Worm (Caenorhabditis elegans) whole organism, L1 larva: ENCODE measurements around the gene F36F12.2.
A peak's percentile ranks its signal among the peaks of the same experiment; 100 is the strongest.

Experiments
- C34B4.2 ChIP-seq: sonication (generic microtip); optimal IDR thresholded peaks from 2 replicates; lab custom pipeline; 2017; ENCODE audit warnings: mild to moderate bottlenecking, missing genetic modification characterization, missing compliant biosample characterization
- F16B12.6 ChIP-seq: fragments of 150-350 bp; optimal IDR thresholded peaks from 2 replicates; lab custom pipeline; 2014; ENCODE audit warnings: missing biosample characterization, missing genetic modification characterization
- Y116A8C.19 ChIP-seq: sonication (generic microtip); optimal IDR thresholded peaks from 2 replicates; lab custom pipeline; 2016; ENCODE audit warnings: missing compliant biosample characterization, missing genetic modification characterization, borderline replicate concordance
- alr-1 ChIP-seq: fragments of 200-800 bp; sonication (Bioruptor generic); optimal IDR thresholded peaks from 2 replicates; lab custom pipeline; 2018; ENCODE audit warnings: borderline replicate concordance, mild to moderate bottlenecking, missing genetic modification characterization, missing compliant biosample characterization
- ceh-82 ChIP-seq, 3 experiments: fragments of 150-350 bp in 1 of 3; sonication (generic microtip) in 2 of 3; optimal IDR thresholded peaks; 2 replicates each; lab custom pipeline; 2014 to 2017; ENCODE audit warnings: missing biosample characterization in 3 of 3, missing genetic modification characterization in 3 of 3
- dpl-1 ChIP-seq, 3 experiments: fragments of 150-350 bp in 2 of 3; sonication (generic microtip) in 1 of 3; optimal IDR thresholded peaks; 2 replicates each; lab custom pipeline; 2014 to 2017; ENCODE audit warnings: missing biosample characterization in 3 of 3, missing genetic modification characterization in 3 of 3, missing genetic modification reagents in 3 of 3
- dsc-1 ChIP-seq: sonication (generic microtip); optimal IDR thresholded peaks from 2 replicates; lab custom pipeline; 2016; ENCODE audit warnings: mild to moderate bottlenecking, missing genetic modification characterization, missing compliant biosample characterization
- efl-1 ChIP-seq, 4 experiments: fragments of 150-350 bp; optimal IDR thresholded peaks in 3 of 4; peaks in 1 of 4; 1 replicate in 1 of 4; 2 replicates in 3 of 4; lab custom pipeline; 2014; ENCODE audit warnings: missing biosample characterization in 2 of 4, missing genetic modification characterization in 2 of 4, missing genetic modification reagents in 2 of 4
- efl-3 ChIP-seq: fragments of 200-800 bp; sonication (Bioruptor generic); optimal IDR thresholded peaks from 2 replicates; lab custom pipeline; 2018; ENCODE audit warnings: mild to moderate bottlenecking, missing genetic modification characterization, missing compliant biosample characterization
- egl-13 ChIP-seq: sonication (generic microtip); optimal IDR thresholded peaks from 2 replicates; lab custom pipeline; 2016; ENCODE audit warnings: missing genotype, missing genetic modification reagents, missing genetic modification characterization, missing compliant biosample characterization
- egl-27 ChIP-seq, 2 experiments: fragments of 150-350 bp in 1 of 2; sonication (generic microtip); optimal IDR thresholded peaks; 3 replicates each; lab custom pipeline; 2017 to 2018; ENCODE audit warnings: missing biosample characterization in 2 of 2, missing genetic modification characterization in 2 of 2, missing genetic modification reagents in 2 of 2
- elt-2 ChIP-seq: sonication (generic microtip); optimal IDR thresholded peaks from 2 replicates; lab custom pipeline; 2016; ENCODE audit warnings: missing genetic modification characterization, mild to moderate bottlenecking, inconsistent platforms, missing compliant biosample characterization, missing genetic modification reagents
- ets-5 ChIP-seq: fragments of 200-800 bp; sonication (Bioruptor generic); IDR thresholded peaks from 2 replicates; pipeline ENCODE4 v1.3.6; 2022; ENCODE audit warnings: missing genetic modification characterization, missing compliant biosample characterization
- fkh-10 ChIP-seq: sonication (generic microtip); optimal IDR thresholded peaks from 2 replicates; lab custom pipeline; 2017; ENCODE audit warnings: missing biosample characterization, missing genetic modification reagents, missing genetic modification characterization
- fkh-8 ChIP-seq: sonication (generic microtip); optimal IDR thresholded peaks from 2 replicates; lab custom pipeline; 2016; ENCODE audit warnings: mild to moderate bottlenecking, missing genetic modification characterization, missing compliant biosample characterization
- grh-1 ChIP-seq: fragments of 200-800 bp; sonication (Bioruptor generic); IDR thresholded peaks from 2 replicates; pipeline ENCODE4 v1.3.6; 2022; ENCODE audit warnings: missing genetic modification reagents, missing genetic modification characterization, missing compliant biosample characterization
- hlh-17 ChIP-seq: fragments of 200-800 bp; sonication (Bioruptor generic); optimal IDR thresholded peaks from 2 replicates; lab custom pipeline; 2018; ENCODE audit warnings: missing genetic modification characterization, mild to moderate bottlenecking, missing compliant biosample characterization, moderate library complexity, borderline replicate concordance
- hlh-4 ChIP-seq: sonication (generic microtip); optimal IDR thresholded peaks from 2 replicates; lab custom pipeline; 2016; ENCODE audit warnings: mild to moderate bottlenecking, missing genetic modification characterization, missing compliant biosample characterization
- hpl-2 ChIP-seq: fragments of 150-350 bp; optimal IDR thresholded peaks from 2 replicates; lab custom pipeline; 2014; ENCODE audit warnings: missing biosample characterization, missing genetic modification reagents, missing genetic modification characterization
- irx-1 ChIP-seq: sonication (generic microtip); optimal IDR thresholded peaks from 2 replicates; lab custom pipeline; 2016; ENCODE audit warnings: missing genetic modification characterization, missing compliant biosample characterization
- jun-1 ChIP-seq: fragments of 150-350 bp; optimal IDR thresholded peaks from 2 replicates; lab custom pipeline; 2014; ENCODE audit warnings: missing biosample characterization, missing genetic modification reagents, missing genetic modification characterization
- lin-14 ChIP-seq: fragments of 200-800 bp; sonication (Bioruptor generic); optimal IDR thresholded peaks from 2 replicates; lab custom pipeline; 2018; ENCODE audit warnings: mild to moderate bottlenecking, missing genetic modification characterization, moderate library complexity, missing compliant biosample characterization
- lin-39 ChIP-seq: fragments of 150-350 bp; optimal IDR thresholded peaks from 2 replicates; lab custom pipeline; 2014; ENCODE audit warnings: missing biosample characterization, missing genetic modification reagents, missing genetic modification characterization
- lsy-2 ChIP-seq, 2 experiments: fragments of 150-350 bp; optimal IDR thresholded peaks; 2 replicates each; lab custom pipeline; 2014; ENCODE audit warnings: missing biosample characterization in 2 of 2, missing genetic modification characterization in 2 of 2
- mdl-1 ChIP-seq, 2 experiments: fragments of 150-350 bp; optimal IDR thresholded peaks; 2 replicates each; lab custom pipeline; 2014 to 2017; ENCODE audit warnings: missing biosample characterization in 2 of 2, missing genetic modification characterization in 2 of 2, inconsistent platforms in 1 of 2
- nhr-11 ChIP-seq: fragments of 150-350 bp; optimal IDR thresholded peaks from 2 replicates; lab custom pipeline; 2014; ENCODE audit warnings: missing biosample characterization, missing genetic modification characterization
- nhr-12 ChIP-seq: sonication (generic microtip); optimal IDR thresholded peaks from 2 replicates; lab custom pipeline; 2017; ENCODE audit warnings: missing biosample characterization, missing genetic modification characterization
- nhr-19 ChIP-seq: fragments of 200-800 bp; sonication (Bioruptor generic); conservative IDR thresholded peaks from 2 replicates; pipeline ENCODE4 v1.3.6; 2022; ENCODE audit warnings: missing genetic modification characterization, missing compliant biosample characterization
- nhr-237 ChIP-seq: fragments of 150-350 bp; optimal IDR thresholded peaks from 2 replicates; lab custom pipeline; 2014; ENCODE audit warnings: missing biosample characterization, missing genetic modification characterization
- nhr-28 ChIP-seq: fragments of 150-350 bp; optimal IDR thresholded peaks from 2 replicates; lab custom pipeline; 2014; ENCODE audit warnings: missing biosample characterization, missing genetic modification characterization
- nhr-47 ChIP-seq: sonication (generic microtip); optimal IDR thresholded peaks from 2 replicates; lab custom pipeline; 2016; ENCODE audit warnings: mild to moderate bottlenecking, missing genetic modification characterization, moderate library complexity, missing compliant biosample characterization
- nhr-71 ChIP-seq: sonication (generic microtip); optimal IDR thresholded peaks from 2 replicates; lab custom pipeline; 2016; ENCODE audit warnings: mild to moderate bottlenecking, missing genetic modification characterization, moderate library complexity, missing compliant biosample characterization
- nhr-76 ChIP-seq: sonication (generic microtip); optimal IDR thresholded peaks from 2 replicates; lab custom pipeline; 2017; ENCODE audit warnings: missing biosample characterization, missing genetic modification characterization
- nhr-77 ChIP-seq: fragments of 150-350 bp; optimal IDR thresholded peaks from 2 replicates; lab custom pipeline; 2014; ENCODE audit warnings: missing biosample characterization, missing genetic modification characterization
- nhr-85 ChIP-seq: sonication (generic microtip); peaks from one replicate; lab custom pipeline; 2016; ENCODE audit warnings: missing genetic modification characterization, inconsistent platforms, missing compliant biosample characterization
- nhr-90 ChIP-seq: sonication (generic microtip); optimal IDR thresholded peaks from 2 replicates; lab custom pipeline; 2016; ENCODE audit warnings: mild to moderate bottlenecking, missing genetic modification characterization, missing compliant biosample characterization; ENCODE audit not compliant: poor library complexity
- rnt-1 ChIP-seq: sonication (generic microtip); optimal IDR thresholded peaks from 2 replicates; lab custom pipeline; 2016; ENCODE audit warnings: mild to moderate bottlenecking, missing genetic modification characterization, moderate library complexity, missing compliant biosample characterization
- snpc-4 ChIP-seq: fragments of 150-350 bp; optimal IDR thresholded peaks from 2 replicates; lab custom pipeline; 2014; ENCODE audit warnings: missing biosample characterization, missing genetic modification characterization
- snu-23 ChIP-seq: sonication (generic microtip); optimal IDR thresholded peaks from 2 replicates; lab custom pipeline; 2016; ENCODE audit warnings: missing genetic modification characterization, missing compliant biosample characterization
- sptf-1 ChIP-seq: fragments of 150-350 bp; optimal IDR thresholded peaks from 2 replicates; lab custom pipeline; 2014; ENCODE audit warnings: missing biosample characterization, missing genetic modification characterization
- sup-37 ChIP-seq: fragments of 200-800 bp; sonication (Bioruptor generic); optimal IDR thresholded peaks from 2 replicates; lab custom pipeline; 2018; ENCODE audit warnings: mild to moderate bottlenecking, missing genetic modification characterization, missing compliant biosample characterization
- swsn-7 ChIP-seq: sonication (generic microtip); optimal IDR thresholded peaks from 2 replicates; lab custom pipeline; 2016; ENCODE audit warnings: missing genetic modification characterization, missing compliant biosample characterization
- tbx-2 ChIP-seq: sonication (generic microtip); optimal IDR thresholded peaks from 2 replicates; lab custom pipeline; 2016; ENCODE audit warnings: missing genetic modification characterization, missing compliant biosample characterization
- tlp-1 ChIP-seq: fragments of 150-350 bp; optimal IDR thresholded peaks from 2 replicates; lab custom pipeline; 2014; ENCODE audit warnings: missing biosample characterization, missing genetic modification characterization
- unc-130 ChIP-seq: fragments of 150-350 bp; optimal IDR thresholded peaks from 2 replicates; lab custom pipeline; 2017; ENCODE audit warnings: missing biosample characterization, missing genetic modification characterization, inconsistent platforms
- unc-62 ChIP-seq: fragments of 150-350 bp; optimal IDR thresholded peaks from 2 replicates; lab custom pipeline; 2014; ENCODE audit warnings: missing biosample characterization, missing genetic modification reagents, missing genetic modification characterization
- unc-86 ChIP-seq: sonication (generic microtip); optimal IDR thresholded peaks from 2 replicates; lab custom pipeline; 2016; ENCODE audit warnings: missing genetic modification characterization, missing compliant biosample characterization
- unc-98 ChIP-seq: fragments of 200-800 bp; sonication (Bioruptor generic); IDR thresholded peaks from 2 replicates; pipeline ENCODE4 v1.3.6; 2022; ENCODE audit warnings: missing genetic modification characterization, missing compliant biosample characterization
- vab-15 ChIP-seq: sonication (generic microtip); optimal IDR thresholded peaks from 2 replicates; lab custom pipeline; 2017; ENCODE audit warnings: missing genotype, mild to moderate bottlenecking, missing genetic modification characterization, missing compliant biosample characterization
- xbp-1 ChIP-seq: sonication (generic microtip); optimal IDR thresholded peaks from 2 replicates; lab custom pipeline; 2016; ENCODE audit warnings: missing genetic modification characterization, missing compliant biosample characterization
- zag-1 ChIP-seq: fragments of 150-350 bp; optimal IDR thresholded peaks from 2 replicates; lab custom pipeline; 2014; ENCODE audit warnings: missing biosample characterization, missing genetic modification characterization
- ztf-11 ChIP-seq, 2 experiments: sonication (generic microtip); optimal IDR thresholded peaks; 2 replicates each; lab custom pipeline; 2016 to 2017; ENCODE audit warnings: missing genetic modification characterization in 2 of 2, missing biosample characterization in 1 of 2, missing compliant biosample characterization in 1 of 2

The F36F12.2 gene

DNA sequence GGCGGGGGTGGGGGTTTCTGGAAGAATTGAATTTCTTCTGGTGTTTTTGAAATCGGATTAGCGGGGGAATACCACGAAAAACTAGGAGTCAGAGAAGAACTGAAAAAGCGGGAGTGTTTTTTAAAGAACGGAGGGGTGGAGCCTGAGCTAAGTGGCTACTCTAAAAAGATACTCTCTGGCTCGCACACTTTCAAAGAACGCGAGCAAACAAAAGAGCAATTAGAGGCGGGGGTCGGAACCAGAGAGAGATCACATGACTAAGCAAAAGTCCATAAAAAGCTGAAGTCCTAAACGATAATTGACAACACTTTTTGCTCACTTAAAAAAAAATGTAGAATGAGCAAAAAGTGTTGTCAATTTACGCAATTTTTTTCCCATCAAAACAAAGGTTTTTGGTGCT lies 39.2 kb upstream of the F36F12.2 start:
- peak; percentile 30 for TF ChIP-seq nhr-47 (tag; lab: Kevin White, UChicago)
- TF ChIP-seq lin-14 (GFP tag; lab: Kevin White, UChicago): peak; percentile 92
- TF ChIP-seq nhr-12: no peak
- no peak for TF ChIP-seq egl-13 (tag; lab: Kevin White, UChicago)
- no peak for TF ChIP-seq F16B12.6
- peak in 1 of 3 experiments; percentile 7 for TF ChIP-seq dpl-1 (GFP tag; optimal IDR thresholded peaks at IDR 0.05; lab: Kevin White, UChicago)
- TF ChIP-seq unc-86 (tag; lab: Kevin White, UChicago): peak; percentile 26
- TF ChIP-seq hpl-2: no peak
- TF ChIP-seq dsc-1 (tag; lab: Kevin White, UChicago): peak; percentile 12
- peak; percentile 9 to 18 for TF ChIP-seq lsy-2 (tag; optimal IDR thresholded peaks at IDR 0.05; lab: Kevin White, UChicago)
- TF ChIP-seq unc-62: no peak
- peak in 1 of 3 experiments; percentile 8 for TF ChIP-seq ceh-82 (tag; optimal IDR thresholded peaks at IDR 0.05; lab: Kevin White, UChicago)
- peak; percentile 26 for TF ChIP-seq nhr-19 (GFP tag; lab: Robert Waterston, UW)
- peak; percentile 51 for TF ChIP-seq nhr-71
- peak; percentile 25 for TF ChIP-seq fkh-8
- TF ChIP-seq snpc-4: no peak
- TF ChIP-seq rnt-1: peak; percentile 10
- peak; percentile 47 for TF ChIP-seq tbx-2 (tag; lab: Kevin White, UChicago)

DNA sequence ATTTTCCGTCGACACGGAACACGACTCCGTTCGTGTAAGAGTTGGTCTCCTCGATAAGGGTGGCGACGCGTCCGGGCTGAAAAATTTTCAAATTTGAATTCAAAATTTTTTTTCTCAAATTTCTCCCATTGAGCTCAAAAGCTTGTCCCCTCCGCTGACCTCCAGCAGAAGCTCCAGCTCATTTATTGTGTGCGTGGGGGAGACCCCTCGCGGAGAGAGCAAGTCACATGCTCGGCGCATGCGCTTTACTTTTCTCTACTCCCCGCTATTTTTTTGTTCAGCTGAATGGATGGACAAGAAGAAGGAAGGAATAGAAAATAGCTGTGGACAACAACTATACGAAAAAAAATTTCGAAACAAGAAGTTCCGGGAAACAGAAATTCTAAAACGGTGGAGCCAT lies 38.4 kb upstream of the F36F12.2 start:
- TF ChIP-seq lin-39 (tag; lab: Kevin White, UChicago) (no peak), sptf-1 (no peak), ztf-11 (tag; optimal IDR thresholded peaks at IDR 0.05; lab: Kevin White, UChicago) (peak in 1 of 2 experiments; percentile 19), zag-1 (tag; lab: Kevin White, UChicago) (peak; percentile 26), nhr-77 (tag; lab: Kevin White, UChicago) (no peak), C34B4.2 (tag; lab: Kevin White, UChicago) (no peak), Y116A8C.19 (tag; lab: Kevin White, UChicago) (no peak), unc-130 (tag; lab: Kevin White, UChicago) (no peak), nhr-90 (tag; lab: Kevin White, UChicago) (no peak), ets-5 (no peak), fkh-10 (peak; percentile 76), nhr-76 (tag; lab: Kevin White, UChicago) (no peak), hlh-17 (GFP tag; lab: Kevin White, UChicago) (no peak), mdl-1 (tag; optimal IDR thresholded peaks at IDR 0.05; lab: Kevin White, UChicago) (peak in 1 of 2 experiments; percentile 69), F16B12.6 (no peak), nhr-237 (tag; lab: Kevin White, UChicago) (no peak), egl-27 (tag; optimal IDR thresholded peaks at IDR 0.05; lab: Kevin White, UChicago) (no peak), nhr-11 (no peak), dpl-1 (GFP tag; optimal IDR thresholded peaks at IDR 0.05; lab: Kevin White, UChicago) (peak in 1 of 3 experiments; percentile 49), irx-1 (tag; lab: Kevin White, UChicago) (peak; percentile 53), xbp-1 (tag; lab: Kevin White, UChicago) (peak; percentile 53), nhr-28 (no peak), tlp-1 (tag; lab: Kevin White, UChicago) (no peak), jun-1 (peak; percentile 2), hpl-2 (no peak), efl-1 (optimal IDR thresholded peaks at IDR 0.05; lab: Kevin White, UChicago) (peak; percentile 35 to 44), efl-1 (GFP tag; optimal IDR thresholded peaks at IDR 0.05 in 1 of 2; lab: Kevin White, UChicago) (peak in 1 of 2 experiments; percentile 50), alr-1 (tag; lab: Kevin White, UChicago) (no peak), hlh-4 (tag; lab: Kevin White, UChicago) (no peak), efl-3 (GFP tag; lab: Kevin White, UChicago) (no peak), swsn-7 (tag; lab: Kevin White, UChicago) (peak; percentile 61), rnt-1 (peak; percentile 64), nhr-85 (tag; lab: Kevin White, UChicago) (no peak), grh-1 (GFP tag; lab: Robert Waterston, UW) (no peak), elt-2 (no peak), vab-15 (no peak), snu-23 (peak; percentile 70), sup-37 (GFP tag; lab: Kevin White, UChicago) (no peak), unc-98 (GFP tag; lab: Robert Waterston, UW) (no peak)
